Worm (Caenorhabditis elegans): Measurements from ENCODE around the gene try-3.

Gene try-3

DNA sequence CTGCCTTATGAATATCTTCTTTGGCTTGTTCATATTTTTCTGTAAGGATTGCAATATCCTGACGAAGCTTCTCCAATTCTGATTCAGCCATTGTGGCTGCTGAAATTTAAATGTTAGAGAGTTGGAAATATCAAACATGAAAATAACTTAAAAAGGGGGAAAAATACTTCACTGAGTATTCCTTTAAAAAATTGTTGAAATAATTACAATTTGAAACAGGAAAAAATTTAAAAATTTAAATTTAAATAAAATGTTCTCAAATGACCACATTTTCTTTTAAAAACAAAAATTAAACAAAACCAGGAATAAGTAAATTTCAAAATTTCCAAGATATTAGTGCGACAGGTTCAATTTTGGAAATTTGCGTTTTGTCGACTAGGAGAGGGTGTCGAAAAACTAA is 15.3 kb downstream of the try-3 start, which contains the start of gene bicd-1:
TSS of gene bicd-1 (minus strand) at position 101 of the 400 bp plus-strand sequence.
- no peak for TF ChIP-seq C34B4.2 (tag; optimal IDR thresholded peaks at IDR 0.05)
- TF ChIP-seq isw-1 (GFP tag; IDR thresholded peaks at IDR 0.05), result no peak
- no peak for TF ChIP-seq egl-27 (tag; optimal IDR thresholded peaks at IDR 0.05)
- TF ChIP-seq ceh-63 (GFP tag; optimal IDR thresholded peaks at IDR 0.05), result no peak
- no peak for TF ChIP-seq ceh-90 (tag; optimal IDR thresholded peaks at IDR 0.05)
- TF ChIP-seq dsc-1 (tag; optimal IDR thresholded peaks at IDR 0.05), result no peak
- no peak for TF ChIP-seq nhr-20 (tag; optimal IDR thresholded peaks at IDR 0.05)
- TF ChIP-seq unc-62 (GFP tag; optimal IDR thresholded peaks at IDR 0.05), result no peak

DNA sequence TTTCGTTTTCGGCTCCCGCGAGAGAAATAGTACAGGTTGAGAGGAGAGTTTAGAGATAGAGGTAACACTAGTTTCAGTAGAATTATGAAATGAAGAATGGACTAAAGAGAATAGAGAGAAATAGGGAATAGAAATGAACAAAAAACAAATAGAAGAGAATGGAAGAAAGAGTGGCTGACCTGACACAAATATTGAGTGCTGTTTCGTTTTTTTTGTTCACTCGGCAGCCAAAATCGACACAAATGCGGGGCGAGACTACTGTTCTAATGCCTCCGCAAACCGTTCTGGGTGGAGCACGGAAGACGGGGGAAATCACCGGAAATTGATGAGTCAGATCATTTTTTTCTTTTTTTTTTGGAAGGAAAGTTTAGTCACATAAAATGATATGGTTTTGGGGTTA is 15.7 kb downstream of the try-3 start:
- TF ChIP-seq hlh-4 (tag; optimal IDR thresholded peaks at IDR 0.05) (no peak), unc-98 (GFP tag; IDR thresholded peaks at IDR 0.05) (no peak), snu-23 (GFP tag; optimal IDR thresholded peaks at IDR 0.05) (peak; percentile 4), efl-1 (optimal IDR thresholded peaks at IDR 0.05) (no peak), efl-1 (GFP tag; optimal IDR thresholded peaks at IDR 0.05 in 1 of 2) (peak in 1 of 2 experiments; percentile 84)

DNA sequence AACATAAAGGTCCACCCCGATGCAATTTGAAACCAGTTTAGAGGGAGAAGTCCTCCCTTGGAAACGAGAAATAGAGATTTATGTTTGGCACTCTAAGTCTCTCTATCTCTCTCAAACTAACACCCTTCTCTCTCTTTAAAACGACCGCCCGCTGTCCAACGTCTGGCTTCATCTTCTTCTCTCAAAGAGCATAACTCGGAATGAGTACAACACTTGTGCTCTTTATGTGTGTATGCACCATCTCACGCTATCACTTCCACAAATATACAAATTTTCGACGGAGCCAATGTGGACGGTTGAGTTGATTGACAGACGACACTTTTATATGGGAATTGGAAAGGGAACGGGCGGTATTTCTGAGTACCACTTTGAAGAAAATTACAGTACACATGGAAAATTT is 17.4 kb downstream of the try-3 start:
- no peak for TF ChIP-seq nhr-47 (tag; optimal IDR thresholded peaks at IDR 0.05)
- no peak for TF ChIP-seq zip-4 (GFP tag; optimal IDR thresholded peaks at IDR 0.05)
- no peak for TF ChIP-seq ama-1 (optimal IDR thresholded peaks at IDR 0.05)
- TF ChIP-seq dsc-1 (tag; optimal IDR thresholded peaks at IDR 0.05), result peak; percentile 9
- no peak for TF ChIP-seq Y116A8C.19 (tag; optimal IDR thresholded peaks at IDR 0.05; ENCODE audit: borderline replicate concordance)
- no peak for TF ChIP-seq nhr-84 (tag; optimal IDR thresholded peaks at IDR 0.05)
- TF ChIP-seq isw-1 (GFP tag; IDR thresholded peaks at IDR 0.05), result no peak
- TF ChIP-seq efl-1 (optimal IDR thresholded peaks at IDR 0.05), result peak in 1 of 2 experiments; percentile 18
- TF ChIP-seq efl-1 (GFP tag; optimal IDR thresholded peaks at IDR 0.05 in 1 of 2), result no peak
- no peak for TF ChIP-seq nhr-28 (tag; optimal IDR thresholded peaks at IDR 0.05)
- peak in 1 of 3 experiments; percentile 20 for TF ChIP-seq ceh-82 (tag; optimal IDR thresholded peaks at IDR 0.05)
- TF ChIP-seq xbp-1 (tag; optimal IDR thresholded peaks at IDR 0.05), result no peak
- TF ChIP-seq lin-35 (GFP tag; optimal IDR thresholded peaks at IDR 0.05), result peak in 1 of 2 experiments; percentile 31
- TF ChIP-seq nhr-77 (tag; optimal IDR thresholded peaks at IDR 0.05), result no peak
- no peak for TF ChIP-seq pag-3 (tag; optimal IDR thresholded peaks at IDR 0.05; ENCODE audit: borderline replicate concordance, insufficient read depth)
- no peak for TF ChIP-seq nhr-85 (tag)
- no peak for TF ChIP-seq C16A3.4 (tag; optimal IDR thresholded peaks at IDR 0.05)
- no peak for TF ChIP-seq fos-1 (tag; optimal IDR thresholded peaks at IDR 0.05)
- TF ChIP-seq nhr-71 (tag; optimal IDR thresholded peaks at IDR 0.05), result peak; percentile 26
- TF ChIP-seq aha-1 (tag; optimal IDR thresholded peaks at IDR 0.05), result no peak
- no peak for TF ChIP-seq ces-1 (GFP tag; optimal IDR thresholded peaks at IDR 0.05)
- no peak for TF ChIP-seq skn-1 (tag; optimal IDR thresholded peaks at IDR 0.05)
- no peak for TF ChIP-seq unc-130 (tag; optimal IDR thresholded peaks at IDR 0.05)
- TF ChIP-seq rnt-1 (tag; optimal IDR thresholded peaks at IDR 0.05), result no peak
- TF ChIP-seq C04F5.9 (tag; optimal IDR thresholded peaks at IDR 0.05), result no peak
- no peak for TF ChIP-seq tlp-1 (tag; optimal IDR thresholded peaks at IDR 0.05)

DNA sequence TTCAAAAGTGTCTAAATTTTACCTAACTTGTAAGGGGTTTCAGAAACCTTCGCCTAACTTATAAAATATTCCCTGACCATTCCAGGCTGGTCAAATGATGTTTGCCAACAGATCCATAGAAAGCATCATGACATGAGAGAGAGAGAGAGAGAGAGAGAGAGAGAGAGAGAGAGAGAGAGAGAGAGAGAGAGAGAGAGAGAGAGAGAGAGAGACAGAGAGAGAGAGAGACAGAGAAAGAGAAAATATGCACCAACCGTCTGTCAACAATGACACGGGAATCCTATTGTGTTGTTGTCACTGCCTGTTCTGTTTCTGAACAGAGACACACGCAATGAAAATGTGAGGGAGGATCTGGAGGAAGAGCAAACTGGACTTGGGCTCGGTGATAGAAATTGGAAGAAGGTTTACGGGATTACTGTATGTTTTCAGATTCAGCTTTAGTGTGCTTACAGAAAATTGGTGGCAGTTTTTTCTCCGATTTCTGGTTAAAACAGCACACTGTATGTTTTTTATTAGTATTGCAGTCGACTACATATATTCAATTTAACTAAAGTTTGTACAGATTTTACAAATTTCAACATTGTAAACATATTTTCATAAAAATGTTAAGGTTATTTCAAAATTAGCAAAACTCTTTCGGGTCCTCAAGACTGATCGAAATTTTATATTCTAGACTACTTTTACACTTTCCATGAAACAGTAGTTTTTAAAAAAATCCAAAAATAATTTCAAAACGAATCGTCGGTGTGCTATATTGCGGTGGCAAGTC is 19.2 kb downstream of the try-3 start:
- TF ChIP-seq mep-1 (tag; optimal IDR thresholded peaks at IDR 0.05) (peak; percentile 40), nhr-19 (GFP tag; conservative IDR thresholded peaks at IDR 0.05) (no peak), lin-39 (tag; optimal IDR thresholded peaks at IDR 0.05) (no peak), hlh-17 (GFP tag; optimal IDR thresholded peaks at IDR 0.05; ENCODE audit: borderline replicate concordance) (no peak), efl-1 (optimal IDR thresholded peaks at IDR 0.05) (peak; percentile 12 to 27), efl-1 (GFP tag; optimal IDR thresholded peaks at IDR 0.05 in 1 of 2) (no peak), lin-35 (GFP tag; optimal IDR thresholded peaks at IDR 0.05) (peak in 1 of 2 experiments; percentile 47), mab-9 (GFP tag; IDR thresholded peaks at IDR 0.05) (no peak), pax-3 (tag; optimal IDR thresholded peaks at IDR 0.05) (no peak), C16A3.4 (tag; optimal IDR thresholded peaks at IDR 0.05) (no peak), fkh-8 (tag; optimal IDR thresholded peaks at IDR 0.05) (no peak), jun-1 (tag; optimal IDR thresholded peaks at IDR 0.05) (peak; percentile 14), lin-14 (GFP tag; optimal IDR thresholded peaks at IDR 0.05) (peak; percentile 13), egl-27 (tag; optimal IDR thresholded peaks at IDR 0.05) (no peak)
